Worm (Caenorhabditis elegans) whole organism, L4 larva: ENCODE results near the gene crls-1.

Source experiments
- F10B5.3 ChIP-seq: sonication (generic microtip); optimal IDR thresholded peaks from 2 replicates; lab custom pipeline; 2016; ENCODE audit warnings: mild to moderate bottlenecking, missing genetic modification characterization, missing compliant biosample characterization
- T26A8.4 ChIP-seq: fragments of 200-800 bp; sonication (Bioruptor generic); IDR thresholded peaks from 2 replicates; pipeline ENCODE4 v1.3.6; 2022; ENCODE audit warnings: missing genetic modification characterization, missing compliant biosample characterization
- Y48G9A.11 ChIP-seq: fragments of 200-800 bp; sonication (Bioruptor generic); IDR thresholded peaks from 2 replicates; pipeline ENCODE4 v1.3.6; 2022; ENCODE audit warnings: missing genetic modification reagents, missing genetic modification characterization, missing compliant biosample characterization
- aha-1 ChIP-seq: fragments of 150-350 bp; peaks from one replicate; lab custom pipeline; 2014; ENCODE audit warnings: missing biosample characterization, missing genetic modification characterization
- aly-2 ChIP-seq: sonication (generic microtip); optimal IDR thresholded peaks from 2 replicates; lab custom pipeline; 2018; ENCODE audit warnings: missing biosample characterization, missing genetic modification characterization
- ama-1 ChIP-seq: fragments of 150-350 bp; optimal IDR thresholded peaks from 2 replicates; lab custom pipeline; 2014; ENCODE audit warnings: inconsistent platforms, mixed read lengths
- attf-4 ChIP-seq: sonication (generic microtip); optimal IDR thresholded peaks from 3 replicates; lab custom pipeline; 2017; ENCODE audit warnings: missing biosample characterization, missing genetic modification characterization
- ceh-28 ChIP-seq: fragments of 150-350 bp; optimal IDR thresholded peaks from 2 replicates; lab custom pipeline; 2014; ENCODE audit warnings: missing biosample characterization, missing genetic modification reagents, missing genetic modification characterization
- ceh-62 ChIP-seq: sonication (generic microtip); optimal IDR thresholded peaks from 2 replicates; lab custom pipeline; 2017; ENCODE audit warnings: missing biosample characterization, missing genetic modification characterization
- ctbp-1 ChIP-seq: fragments of 200-800 bp; sonication (Bioruptor generic); IDR thresholded peaks from 2 replicates; pipeline ENCODE4 v1.3.6; 2022; ENCODE audit warnings: missing genetic modification reagents, missing genetic modification characterization, missing compliant biosample characterization
- daf-16 ChIP-seq, 3 experiments: sonication (generic microtip); optimal IDR thresholded peaks; 2 replicates each; lab custom pipeline; 2016 to 2017; ENCODE audit warnings: missing genetic modification characterization in 3 of 3, missing genetic modification reagents in 3 of 3, mild to moderate bottlenecking in 2 of 3, missing compliant biosample characterization in 2 of 3, missing biosample characterization in 1 of 3, moderate library complexity in 1 of 3
- daf-19 ChIP-seq: fragments of 200-800 bp; sonication (Bioruptor generic); conservative IDR thresholded peaks from 2 replicates; pipeline ENCODE4 v1.3.6; 2022; ENCODE audit warnings: missing genetic modification characterization, missing compliant biosample characterization
- dmd-6 ChIP-seq: fragments of 200-800 bp; sonication (Bioruptor generic); IDR thresholded peaks from 2 replicates; pipeline ENCODE4 v1.3.6; 2022; ENCODE audit warnings: missing genetic modification reagents, missing genetic modification characterization, missing compliant biosample characterization
- dmd-9 ChIP-seq: fragments of 200-800 bp; sonication (Bioruptor generic); IDR thresholded peaks from 2 replicates; pipeline ENCODE4 v1.3.6; 2022; ENCODE audit warnings: missing genetic modification reagents, missing genetic modification characterization, missing compliant biosample characterization
- dpl-1 ChIP-seq: fragments of 150-350 bp; optimal IDR thresholded peaks from 2 replicates; lab custom pipeline; 2014; ENCODE audit warnings: missing biosample characterization, missing genetic modification reagents, missing genetic modification characterization
- dve-1 ChIP-seq: sonication (generic microtip); optimal IDR thresholded peaks from 2 replicates; lab custom pipeline; 2017; ENCODE audit warnings: antibody characterized with exemption, mild to moderate bottlenecking, missing genetic modification characterization, missing compliant biosample characterization; ENCODE audit not compliant: insufficient read depth
- fos-1 ChIP-seq: fragments of 150-350 bp; optimal IDR thresholded peaks from 2 replicates; lab custom pipeline; 2014; ENCODE audit warnings: missing biosample characterization, missing genetic modification characterization
- gei-8 ChIP-seq: fragments of 200-800 bp; sonication (Bioruptor generic); optimal IDR thresholded peaks from 2 replicates; lab custom pipeline; 2018; ENCODE audit warnings: mild to moderate bottlenecking, missing genetic modification characterization, missing compliant biosample characterization
- hif-1 ChIP-seq, 2 experiments: sonication (generic microtip); optimal IDR thresholded peaks; 2 replicates each; lab custom pipeline; 2016 to 2017; ENCODE audit warnings: missing compliant biosample characterization in 2 of 2, missing genetic modification characterization in 2 of 2, missing genetic modification reagents in 2 of 2, missing genotype in 2 of 2, mild to moderate bottlenecking in 1 of 2
- hlh-11 ChIP-seq: fragments of 200-800 bp; sonication (Bioruptor generic); optimal IDR thresholded peaks from 2 replicates; lab custom pipeline; 2018; ENCODE audit warnings: mild to moderate bottlenecking, missing genetic modification characterization, missing compliant biosample characterization
- hmg-1.1 ChIP-seq: fragments of 200-800 bp; sonication (Bioruptor generic); IDR thresholded peaks from 2 replicates; pipeline ENCODE4 v1.3.6; 2022; ENCODE audit warnings: missing genetic modification reagents, missing genetic modification characterization, missing compliant biosample characterization
- lin-1 ChIP-seq: fragments of 200-800 bp; sonication (Bioruptor generic); IDR thresholded peaks from 2 replicates; pipeline ENCODE4 v1.3.6; 2022; ENCODE audit warnings: missing genetic modification reagents, missing genetic modification characterization, missing compliant biosample characterization
- lin-29 ChIP-seq: fragments of 200-800 bp; sonication (Bioruptor generic); IDR thresholded peaks from 2 replicates; pipeline ENCODE4 v1.3.6; 2022; ENCODE audit warnings: missing genetic modification reagents, missing genetic modification characterization, missing compliant biosample characterization
- lin-38 ChIP-seq: fragments of 200-800 bp; sonication (Bioruptor generic); IDR thresholded peaks from 2 replicates; pipeline ENCODE4 v1.3.6; 2022; ENCODE audit warnings: missing genetic modification reagents, missing genetic modification characterization, missing compliant biosample characterization
- lin-39 ChIP-seq: fragments of 150-350 bp; optimal IDR thresholded peaks from 2 replicates; lab custom pipeline; 2014; ENCODE audit warnings: missing biosample characterization, missing genetic modification reagents, missing genetic modification characterization
- lir-3 ChIP-seq: sonication (generic microtip); optimal IDR thresholded peaks from 2 replicates; lab custom pipeline; 2016; ENCODE audit warnings: mild to moderate bottlenecking, missing genetic modification characterization, missing compliant biosample characterization
- lsy-2 ChIP-seq, 2 experiments: fragments of 150-350 bp in 1 of 2; sonication (generic microtip) in 1 of 2; optimal IDR thresholded peaks; 2 replicates each; lab custom pipeline; 2014 to 2017; ENCODE audit warnings: missing biosample characterization in 2 of 2, missing genetic modification characterization in 2 of 2
- madf-5 ChIP-seq, 2 experiments: fragments of 200-800 bp; sonication (Bioruptor generic); IDR thresholded peaks; 2 replicates each; pipeline ENCODE4 v1.3.6; 2022; ENCODE audit warnings: missing compliant biosample characterization in 2 of 2, missing genetic modification characterization in 2 of 2
- mep-1 ChIP-seq: fragments of 150-350 bp; sonication (generic microtip); optimal IDR thresholded peaks from 3 replicates; lab custom pipeline; 2014; ENCODE audit warnings: missing biosample characterization, missing genetic modification characterization
- mes-2 ChIP-seq: sonication (generic microtip); optimal IDR thresholded peaks from 2 replicates; lab custom pipeline; 2016; ENCODE audit warnings: missing genotype, mild to moderate bottlenecking, missing genetic modification characterization, missing compliant biosample characterization; ENCODE audit not compliant: poor library complexity, severe bottlenecking
- nhr-10 ChIP-seq: fragments of 150-350 bp; optimal IDR thresholded peaks from 2 replicates; lab custom pipeline; 2014; ENCODE audit warnings: missing biosample characterization, missing genetic modification characterization
- nhr-102 ChIP-seq: sonication (generic microtip); optimal IDR thresholded peaks from 2 replicates; lab custom pipeline; 2016; ENCODE audit warnings: mild to moderate bottlenecking, missing genetic modification characterization, moderate library complexity, missing compliant biosample characterization
- nhr-237 ChIP-seq: sonication (generic microtip); optimal IDR thresholded peaks from 2 replicates; lab custom pipeline; 2017; ENCODE audit warnings: missing biosample characterization, missing genetic modification characterization
- nhr-28 ChIP-seq: fragments of 150-350 bp; optimal IDR thresholded peaks from 2 replicates; lab custom pipeline; 2014; ENCODE audit warnings: missing biosample characterization, missing genetic modification characterization
- nhr-48 ChIP-seq: sonication (generic microtip); optimal IDR thresholded peaks from 2 replicates; lab custom pipeline; 2016; ENCODE audit warnings: mild to moderate bottlenecking, missing genetic modification characterization, missing compliant biosample characterization
- nhr-6 ChIP-seq: fragments of 150-350 bp; optimal IDR thresholded peaks from 2 replicates; lab custom pipeline; 2014; ENCODE audit warnings: missing biosample characterization, missing genetic modification characterization
- pha-4 ChIP-seq, 2 experiments: fragments of 150-350 bp in 1 of 2; fragments of 200-800 bp in 1 of 2; sonication (Bioruptor generic) in 1 of 2; IDR thresholded peaks in 1 of 2; optimal IDR thresholded peaks in 1 of 2; 2 replicates each; pipeline versions ENCODE4 v1.3.6 to Lab custom; 2014 to 2022; ENCODE audit warnings: missing genetic modification characterization in 2 of 2, missing genetic modification reagents in 2 of 2, missing biosample characterization in 1 of 2, missing compliant biosample characterization in 1 of 2
- pqm-1 ChIP-seq: sonication (generic microtip); optimal IDR thresholded peaks from 2 replicates; lab custom pipeline; 2017; ENCODE audit warnings: missing biosample characterization, missing genetic modification characterization
- sdz-12 ChIP-seq: fragments of 200-800 bp; sonication (Bioruptor generic); optimal IDR thresholded peaks from 2 replicates; lab custom pipeline; 2018; ENCODE audit warnings: mild to moderate bottlenecking, missing genetic modification characterization, missing compliant biosample characterization
- unc-130 ChIP-seq: sonication (generic microtip); optimal IDR thresholded peaks from 2 replicates; lab custom pipeline; 2016; ENCODE audit warnings: missing genetic modification reagents, missing genetic modification characterization, missing compliant biosample characterization
- unc-62 ChIP-seq, 3 experiments: fragments of 150-350 bp in 1 of 3; sonication (generic microtip); optimal IDR thresholded peaks in 2 of 3; peaks in 1 of 3; 1 replicate in 1 of 3; 2 replicates in 2 of 3; lab custom pipeline; 2014 to 2017; ENCODE audit warnings: missing biosample characterization in 3 of 3, missing genetic modification characterization in 3 of 3, missing genetic modification reagents in 3 of 3, missing genotype in 1 of 3
- zfp-2 ChIP-seq: sonication (generic microtip); optimal IDR thresholded peaks from 2 replicates; lab custom pipeline; 2016; ENCODE audit warnings: mild to moderate bottlenecking, missing genetic modification characterization, missing compliant biosample characterization
- zfp-3 ChIP-seq: fragments of 200-800 bp; sonication (Bioruptor generic); conservative IDR thresholded peaks from 2 replicates; pipeline ENCODE4 v1.3.6; 2022; ENCODE audit warnings: missing genetic modification reagents, missing genetic modification characterization, missing compliant biosample characterization
- ztf-7 ChIP-seq: fragments of 150-350 bp; optimal IDR thresholded peaks from 2 replicates; lab custom pipeline; 2014; ENCODE audit warnings: missing biosample characterization, missing genetic modification characterization

The crls-1 gene

ce11 chrIII:907311-907710, 2.4 kb downstream of the crls-1 start, which contains the start of gene F23H11.4:
F23H11.4 (minus strand) TSS chrIII:907539.
- TF ChIP-seq aha-1 (peak; percentile 73), nhr-102 (tag; lab: Kevin White, UChicago) (no peak)
- TF ChIP-seq, all 104 proteins: peak for 1

DNA sequence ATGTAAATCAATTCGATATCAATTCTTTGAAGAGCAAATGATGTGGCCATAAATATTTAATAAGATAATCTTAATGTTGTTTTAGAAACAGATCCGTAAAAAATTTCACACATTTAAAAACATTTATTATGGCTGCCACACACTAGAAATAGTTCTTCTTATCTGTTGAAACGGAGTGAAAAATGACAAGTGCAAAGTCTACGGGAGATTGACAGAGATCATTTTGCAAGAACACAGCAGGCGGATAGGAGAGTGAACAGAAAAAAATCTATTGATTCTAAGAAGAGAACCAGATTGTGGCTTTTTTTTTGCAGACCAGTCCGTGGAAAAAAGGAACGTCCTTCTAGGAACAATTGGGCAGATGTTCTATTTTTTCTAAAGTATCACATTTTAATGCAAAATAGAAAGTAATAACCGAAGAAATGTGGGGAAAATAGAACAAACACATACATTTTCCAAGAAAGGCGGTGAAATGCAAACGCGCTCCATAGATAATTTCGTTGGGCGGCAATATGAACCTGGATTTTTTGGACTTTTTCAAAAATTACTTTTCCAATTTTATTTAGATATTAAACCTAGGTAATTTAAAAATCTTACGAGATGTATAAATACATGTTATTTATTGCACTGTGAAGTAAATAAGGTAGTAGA, 8.0 kb downstream of the crls-1 start:
- TF ChIP-seq pqm-1 (tag; lab: Kevin White, UChicago) (peak; percentile 19), dve-1 (tag; lab: Kevin White, UChicago) (peak; percentile 27), hmg-1.1 (GFP tag; lab: Robert Waterston, UW) (no peak), dmd-6 (GFP tag; lab: Robert Waterston, UW) (peak; percentile 54), nhr-6 (tag; lab: Kevin White, UChicago) (no peak), gei-8 (GFP tag; lab: Kevin White, UChicago) (no peak), lin-29 (GFP tag; lab: Robert Waterston, UW) (no peak), lin-39 (tag; lab: Kevin White, UChicago) (no peak), dpl-1 (peak; percentile 70), lsy-2 (tag; optimal IDR thresholded peaks at IDR 0.05; lab: Kevin White, UChicago) (peak in 1 of 2 experiments; percentile 33), nhr-48 (tag; lab: Kevin White, UChicago) (peak; percentile 14), lin-38 (GFP tag; lab: Robert Waterston, UW) (peak; percentile 92), aly-2 (tag; lab: Kevin White, UChicago) (no peak), Y48G9A.11 (GFP tag; lab: Robert Waterston, UW) (peak; percentile 20; the same call in 1 of the 2 replicates), mep-1 (tag; lab: Kevin White, UChicago) (peak; percentile 6), dmd-9 (GFP tag; lab: Robert Waterston, UW) (no peak), ztf-7 (tag; lab: Kevin White, UChicago) (no peak), hif-1 (tag; optimal IDR thresholded peaks at IDR 0.05; lab: Kevin White, UChicago) (no peak), attf-4 (tag; lab: Kevin White, UChicago) (no peak), unc-62 (GFP tag; optimal IDR thresholded peaks at IDR 0.05 in 1 of 2; lab: Kevin White, UChicago) (peak in 1 of 2 experiments; percentile 87), unc-62 (tag; optimal IDR thresholded peaks at IDR 0.05; lab: Kevin White, UChicago) (no peak), nhr-28 (tag; lab: Kevin White, UChicago) (peak; percentile 5), mes-2 (peak; percentile 26), pha-4 (GFP tag; IDR thresholded peaks at IDR 0.05; lab: Robert Waterston, UW) (no peak), pha-4 (tag; optimal IDR thresholded peaks at IDR 0.05; lab: Kevin White, UChicago) (peak; percentile 0), lin-1 (no peak), daf-19 (GFP tag; lab: Robert Waterston, UW) (0 out of 2 replicates have a peak, but pooled peaks have one; percentile 34), zfp-3 (GFP tag; lab: Robert Waterston, UW) (no peak), ctbp-1 (GFP tag; lab: Robert Waterston, UW) (no peak), nhr-237 (tag; lab: Kevin White, UChicago) (no peak), unc-130 (GFP tag; lab: Kevin White, UChicago) (no peak), F10B5.3 (no peak), lir-3 (tag; lab: Kevin White, UChicago) (no peak), nhr-102 (tag; lab: Kevin White, UChicago) (no peak), ama-1 (no peak), aha-1 (peak; percentile 98), madf-5 (GFP tag; IDR thresholded peaks at IDR 0.05; lab: Robert Waterston, UW) (no peak), T26A8.4 (GFP tag; lab: Robert Waterston, UW) (no peak), zfp-2 (tag; lab: Kevin White, UChicago) (no peak), fos-1 (tag; lab: Kevin White, UChicago) (no peak), daf-16 (GFP tag; optimal IDR thresholded peaks at IDR 0.05; lab: Kevin White, UChicago) (no peak), daf-16 (tag; optimal IDR thresholded peaks at IDR 0.05; lab: Kevin White, UChicago) (peak; percentile 17), ceh-62 (no peak), nhr-10 (no peak), sdz-12 (no peak), ceh-28 (tag; lab: Kevin White, UChicago) (no peak), hlh-11 (tag; lab: Kevin White, UChicago) (peak; percentile 38)
